Worm (Caenorhabditis elegans) whole organism, L1 larva: ENCODE measurements around the gene toh-1.

Experiments used
- C04F5.9 ChIP-seq: sonication (generic microtip); optimal IDR thresholded peaks from 2 replicates; lab custom pipeline; 2016; ENCODE audit warnings: missing genetic modification characterization, missing compliant biosample characterization
- aly-2 ChIP-seq: fragments of 150-350 bp; optimal IDR thresholded peaks from 2 replicates; lab custom pipeline; 2014; ENCODE audit warnings: missing biosample characterization, missing genetic modification characterization
- ama-1 ChIP-seq: fragments of 150-350 bp; optimal IDR thresholded peaks from 2 replicates; lab custom pipeline; 2014
- blmp-1 ChIP-seq: fragments of 150-350 bp; optimal IDR thresholded peaks from 2 replicates; lab custom pipeline; 2014; ENCODE audit warnings: missing biosample characterization, missing genetic modification characterization
- ceh-63 ChIP-seq: fragments of 200-800 bp; sonication (Bioruptor generic); optimal IDR thresholded peaks from 2 replicates; lab custom pipeline; 2018; ENCODE audit warnings: mild to moderate bottlenecking, missing genetic modification characterization, missing compliant biosample characterization
- ceh-8 ChIP-seq: fragments of 200-800 bp; sonication (Bioruptor generic); optimal IDR thresholded peaks from 2 replicates; lab custom pipeline; 2018; ENCODE audit warnings: mild to moderate bottlenecking, missing genetic modification characterization, moderate library complexity, missing compliant biosample characterization
- ceh-82 ChIP-seq, 3 experiments: fragments of 150-350 bp in 1 of 3; sonication (generic microtip) in 2 of 3; optimal IDR thresholded peaks; 2 replicates each; lab custom pipeline; 2014 to 2017; ENCODE audit warnings: missing biosample characterization in 3 of 3, missing genetic modification characterization in 3 of 3
- ceh-88 ChIP-seq: fragments of 200-800 bp; sonication (Bioruptor generic); IDR thresholded peaks from 2 replicates; pipeline ENCODE4 v1.3.6; 2022; ENCODE audit warnings: missing genetic modification characterization, missing compliant biosample characterization
- ceh-90 ChIP-seq: sonication (generic microtip); optimal IDR thresholded peaks from 2 replicates; lab custom pipeline; 2016; ENCODE audit warnings: missing genetic modification characterization, missing compliant biosample characterization
- ces-1 ChIP-seq: fragments of 150-350 bp; optimal IDR thresholded peaks from 2 replicates; lab custom pipeline; 2014; ENCODE audit warnings: missing biosample characterization, missing genetic modification reagents, missing genetic modification characterization
- dpl-1 ChIP-seq, 3 experiments: fragments of 150-350 bp in 2 of 3; sonication (generic microtip) in 1 of 3; optimal IDR thresholded peaks; 2 replicates each; lab custom pipeline; 2014 to 2017; ENCODE audit warnings: missing biosample characterization in 3 of 3, missing genetic modification characterization in 3 of 3, missing genetic modification reagents in 3 of 3
- efl-1 ChIP-seq, 4 experiments: fragments of 150-350 bp; optimal IDR thresholded peaks in 3 of 4; peaks in 1 of 4; 1 replicate in 1 of 4; 2 replicates in 3 of 4; lab custom pipeline; 2014; ENCODE audit warnings: missing biosample characterization in 2 of 4, missing genetic modification characterization in 2 of 4, missing genetic modification reagents in 2 of 4
- elt-2 ChIP-seq: sonication (generic microtip); optimal IDR thresholded peaks from 2 replicates; lab custom pipeline; 2016; ENCODE audit warnings: missing genetic modification characterization, mild to moderate bottlenecking, inconsistent platforms, missing compliant biosample characterization, missing genetic modification reagents
- elt-3 ChIP-seq, 6 experiments: fragments of 150-350 bp in 1 of 6; sonication (generic microtip); optimal IDR thresholded peaks; 2 replicates each; lab custom pipeline; 2017 to 2018; ENCODE audit warnings: missing biosample characterization in 6 of 6, missing genetic modification characterization in 6 of 6, inconsistent platforms in 1 of 6
- fkh-10 ChIP-seq: sonication (generic microtip); optimal IDR thresholded peaks from 2 replicates; lab custom pipeline; 2017; ENCODE audit warnings: missing biosample characterization, missing genetic modification reagents, missing genetic modification characterization
- hlh-17 ChIP-seq: fragments of 200-800 bp; sonication (Bioruptor generic); optimal IDR thresholded peaks from 2 replicates; lab custom pipeline; 2018; ENCODE audit warnings: missing genetic modification characterization, mild to moderate bottlenecking, missing compliant biosample characterization, moderate library complexity, borderline replicate concordance
- irx-1 ChIP-seq: sonication (generic microtip); optimal IDR thresholded peaks from 2 replicates; lab custom pipeline; 2016; ENCODE audit warnings: missing genetic modification characterization, missing compliant biosample characterization
- lin-14 ChIP-seq: fragments of 200-800 bp; sonication (Bioruptor generic); optimal IDR thresholded peaks from 2 replicates; lab custom pipeline; 2018; ENCODE audit warnings: mild to moderate bottlenecking, missing genetic modification characterization, moderate library complexity, missing compliant biosample characterization
- lin-35 ChIP-seq, 2 experiments: fragments of 150-350 bp; optimal IDR thresholded peaks; 2 replicates each; lab custom pipeline; 2014; ENCODE audit warnings: missing biosample characterization in 2 of 2, missing genetic modification characterization in 2 of 2, missing genetic modification reagents in 2 of 2
- lsy-2 ChIP-seq, 2 experiments: fragments of 150-350 bp; optimal IDR thresholded peaks; 2 replicates each; lab custom pipeline; 2014; ENCODE audit warnings: missing biosample characterization in 2 of 2, missing genetic modification characterization in 2 of 2
- mef-2 ChIP-seq: fragments of 150-350 bp; optimal IDR thresholded peaks from 2 replicates; lab custom pipeline; 2014; ENCODE audit warnings: missing biosample characterization, missing genetic modification characterization
- mep-1 ChIP-seq: fragments of 150-350 bp; optimal IDR thresholded peaks from 2 replicates; lab custom pipeline; 2014; ENCODE audit warnings: missing biosample characterization, missing genetic modification characterization
- nhr-19 ChIP-seq: fragments of 200-800 bp; sonication (Bioruptor generic); conservative IDR thresholded peaks from 2 replicates; pipeline ENCODE4 v1.3.6; 2022; ENCODE audit warnings: missing genetic modification characterization, missing compliant biosample characterization
- nhr-20 ChIP-seq: sonication (generic microtip); optimal IDR thresholded peaks from 2 replicates; lab custom pipeline; 2016; ENCODE audit warnings: mild to moderate bottlenecking, missing genetic modification characterization, missing compliant biosample characterization
- nhr-237 ChIP-seq: fragments of 150-350 bp; optimal IDR thresholded peaks from 2 replicates; lab custom pipeline; 2014; ENCODE audit warnings: missing biosample characterization, missing genetic modification characterization
- nhr-47 ChIP-seq: sonication (generic microtip); optimal IDR thresholded peaks from 2 replicates; lab custom pipeline; 2016; ENCODE audit warnings: mild to moderate bottlenecking, missing genetic modification characterization, moderate library complexity, missing compliant biosample characterization
- nhr-71 ChIP-seq: sonication (generic microtip); optimal IDR thresholded peaks from 2 replicates; lab custom pipeline; 2016; ENCODE audit warnings: mild to moderate bottlenecking, missing genetic modification characterization, moderate library complexity, missing compliant biosample characterization
- nhr-84 ChIP-seq: sonication (generic microtip); optimal IDR thresholded peaks from 2 replicates; lab custom pipeline; 2017; ENCODE audit warnings: missing biosample characterization, missing genetic modification characterization
- nhr-85 ChIP-seq: sonication (generic microtip); peaks from one replicate; lab custom pipeline; 2016; ENCODE audit warnings: missing genetic modification characterization, inconsistent platforms, missing compliant biosample characterization
- nhr-90 ChIP-seq: sonication (generic microtip); optimal IDR thresholded peaks from 2 replicates; lab custom pipeline; 2016; ENCODE audit warnings: mild to moderate bottlenecking, missing genetic modification characterization, missing compliant biosample characterization; ENCODE audit not compliant: poor library complexity
- pag-3 ChIP-seq: sonication (generic microtip); optimal IDR thresholded peaks from 2 replicates; lab custom pipeline; 2017; ENCODE audit warnings: missing genetic modification characterization, mild to moderate bottlenecking, missing compliant biosample characterization, antibody characterized with exemption, borderline replicate concordance; ENCODE audit not compliant: insufficient read depth
- rnt-1 ChIP-seq: sonication (generic microtip); optimal IDR thresholded peaks from 2 replicates; lab custom pipeline; 2016; ENCODE audit warnings: mild to moderate bottlenecking, missing genetic modification characterization, moderate library complexity, missing compliant biosample characterization
- snu-23 ChIP-seq: sonication (generic microtip); optimal IDR thresholded peaks from 2 replicates; lab custom pipeline; 2016; ENCODE audit warnings: missing genetic modification characterization, missing compliant biosample characterization
- tbx-2 ChIP-seq: sonication (generic microtip); optimal IDR thresholded peaks from 2 replicates; lab custom pipeline; 2016; ENCODE audit warnings: missing genetic modification characterization, missing compliant biosample characterization
- unc-62 ChIP-seq: fragments of 150-350 bp; optimal IDR thresholded peaks from 2 replicates; lab custom pipeline; 2014; ENCODE audit warnings: missing biosample characterization, missing genetic modification reagents, missing genetic modification characterization
- zip-4 ChIP-seq: fragments of 200-800 bp; sonication (Bioruptor generic); optimal IDR thresholded peaks from 2 replicates; lab custom pipeline; 2018; ENCODE audit warnings: mild to moderate bottlenecking, missing genetic modification characterization, moderate library complexity, missing compliant biosample characterization

Gene toh-1

DNA sequence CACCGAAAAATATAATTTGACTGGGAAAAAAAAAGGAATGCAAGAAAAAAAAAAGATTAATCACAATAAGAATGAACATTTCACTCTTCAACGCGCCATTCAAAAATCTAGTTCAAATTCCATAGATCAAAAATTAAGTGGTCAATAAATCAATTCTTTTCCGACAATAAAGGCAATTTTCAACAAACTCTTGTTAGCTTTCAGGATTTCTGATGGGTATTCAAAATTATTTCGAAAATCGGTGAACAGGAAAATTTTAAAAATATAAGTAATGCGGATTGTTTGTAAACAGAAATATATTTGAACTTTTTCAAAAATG, 7.9 kb downstream of the toh-1 start:
- no peak for TF ChIP-seq aly-2 (tag; lab: Kevin White, UChicago)
- no peak for TF ChIP-seq efl-1 (optimal IDR thresholded peaks at IDR 0.05; lab: Kevin White, UChicago)
- peak in 1 of 2 experiments; percentile 81 for TF ChIP-seq efl-1 (GFP tag; optimal IDR thresholded peaks at IDR 0.05 in 1 of 2; lab: Kevin White, UChicago)
- no peak for TF ChIP-seq ces-1 (GFP tag; lab: Kevin White, UChicago)

DNA sequence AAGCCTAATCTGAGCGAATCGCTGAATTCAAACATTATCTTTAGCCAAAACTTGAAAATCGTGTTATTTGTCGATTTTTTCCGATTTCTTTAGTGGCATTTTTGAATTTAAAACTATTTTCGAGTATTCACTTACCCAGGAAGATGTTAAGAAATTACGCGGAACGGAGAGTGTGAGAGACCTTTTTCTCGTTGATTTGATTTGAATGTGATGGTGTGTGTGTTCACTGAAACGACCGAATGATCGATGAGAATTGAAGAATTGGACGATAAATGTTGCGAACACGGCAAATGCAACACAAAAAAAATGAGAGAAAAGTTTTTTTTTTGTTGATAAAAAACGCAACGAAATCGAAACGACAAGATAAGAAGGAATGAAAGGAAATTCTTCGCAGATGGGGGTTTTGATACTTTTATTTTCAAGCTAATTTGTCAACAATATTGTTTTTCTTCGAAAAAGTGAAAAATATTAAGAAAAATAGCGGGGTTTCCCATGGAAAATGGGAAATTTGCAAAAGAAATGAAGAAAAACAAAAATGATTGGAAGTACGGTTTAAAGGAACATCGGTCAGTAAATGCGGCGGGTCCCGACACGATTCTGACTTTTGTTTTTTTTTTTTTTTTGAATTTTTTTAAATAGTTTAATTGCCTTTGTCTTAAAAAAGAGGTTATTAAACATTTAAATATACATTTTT, 8.4 kb downstream of the toh-1 start, which contains the start of gene mtm-3:
Gene mtm-3 (minus strand): TSS at position 228 of the 694 bp plus-strand sequence.
- TF ChIP-seq rnt-1 (tag; lab: Kevin White, UChicago): no peak
- TF ChIP-seq C04F5.9 (tag; lab: Kevin White, UChicago): no peak
- no peak for TF ChIP-seq unc-62 (GFP tag; lab: Kevin White, UChicago)
- TF ChIP-seq mep-1 (tag; lab: Kevin White, UChicago): no peak
- TF ChIP-seq ceh-8: no peak
- TF ChIP-seq zip-4: no peak
- TF ChIP-seq ceh-88 (GFP tag; lab: Robert Waterston, UW): no peak
- TF ChIP-seq nhr-237 (tag; lab: Kevin White, UChicago): no peak
- TF ChIP-seq irx-1 (tag; lab: Kevin White, UChicago): no peak
- no peak for TF ChIP-seq dpl-1 (GFP tag; optimal IDR thresholded peaks at IDR 0.05; lab: Kevin White, UChicago)
- TF ChIP-seq nhr-84: no peak
- TF ChIP-seq blmp-1 (tag; lab: Kevin White, UChicago): peak; percentile 80
- TF ChIP-seq efl-1 (optimal IDR thresholded peaks at IDR 0.05; lab: Kevin White, UChicago): no peak
- TF ChIP-seq efl-1 (GFP tag; optimal IDR thresholded peaks at IDR 0.05 in 1 of 2; lab: Kevin White, UChicago): peak in 1 of 2 experiments; percentile 41
- TF ChIP-seq nhr-85 (tag; lab: Kevin White, UChicago): no peak
- TF ChIP-seq ceh-63 (GFP tag; lab: Kevin White, UChicago): no peak
- TF ChIP-seq snu-23 (GFP tag; lab: Kevin White, UChicago): no peak
- TF ChIP-seq fkh-10 (GFP tag; lab: Kevin White, UChicago): no peak
- TF ChIP-seq, all 84 proteins: peak for 2

DNA sequence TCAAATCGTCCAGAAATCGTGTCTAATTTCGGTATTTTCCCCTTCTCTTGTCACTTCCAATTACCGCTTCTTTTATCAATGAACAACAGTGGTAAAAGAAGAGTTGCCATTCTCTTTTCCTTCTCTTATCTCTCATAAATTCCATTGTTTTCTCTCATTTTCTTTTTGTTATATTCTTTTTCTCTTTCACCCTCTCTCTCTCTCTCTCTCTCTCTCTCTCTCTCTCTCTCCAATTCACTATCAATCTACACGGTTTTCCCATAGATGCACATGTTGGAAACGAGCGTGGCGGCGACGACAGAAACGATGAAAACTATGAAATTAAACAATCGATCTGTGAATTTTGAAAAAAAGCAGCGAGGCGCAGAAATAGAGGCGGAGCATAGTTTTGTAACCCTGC, 9.6 kb downstream of the toh-1 start:
- TF ChIP-seq mef-2 (tag; lab: Kevin White, UChicago) (no peak), tbx-2 (tag; lab: Kevin White, UChicago) (peak; percentile 21), nhr-47 (tag; lab: Kevin White, UChicago) (peak; percentile 15), elt-3 (tag; optimal IDR thresholded peaks at IDR 0.05; lab: Kevin White, UChicago) (peak in 4 of 6 experiments; percentile 29 to 75 (median 49)), lin-35 (GFP tag; optimal IDR thresholded peaks at IDR 0.05; lab: Kevin White, UChicago) (peak in 1 of 2 experiments; percentile 66), hlh-17 (no peak), nhr-20 (peak; percentile 57), efl-1 (optimal IDR thresholded peaks at IDR 0.05; lab: Kevin White, UChicago) (peak; percentile 12 to 22), efl-1 (GFP tag; optimal IDR thresholded peaks at IDR 0.05 in 1 of 2; lab: Kevin White, UChicago) (peak in 1 of 2 experiments; percentile 83), blmp-1 (tag; lab: Kevin White, UChicago) (peak; percentile 65), ama-1 (lab: Kevin White, UChicago) (peak; percentile 12), ceh-90 (tag; lab: Kevin White, UChicago) (no peak), elt-2 (tag; lab: Kevin White, UChicago) (peak; percentile 35), pag-3 (peak; percentile 7), nhr-71 (tag; lab: Kevin White, UChicago) (peak; percentile 55), snu-23 (GFP tag; lab: Kevin White, UChicago) (peak; percentile 60), lsy-2 (tag; optimal IDR thresholded peaks at IDR 0.05; lab: Kevin White, UChicago) (peak; percentile 38 to 40), mep-1 (tag; lab: Kevin White, UChicago) (peak; percentile 10), nhr-19 (GFP tag; lab: Robert Waterston, UW) (peak; percentile 44), lin-14 (GFP tag; lab: Kevin White, UChicago) (peak; percentile 63), ceh-82 (tag; optimal IDR thresholded peaks at IDR 0.05; lab: Kevin White, UChicago) (no peak), nhr-90 (tag; lab: Kevin White, UChicago) (peak; percentile 45)
- TF ChIP-seq, all 84 proteins: peak for 17
